Worm (Caenorhabditis elegans) whole organism, L4/young adult: ENCODE data around the gene C13B4.1.

Experiments used
- W03F9.2 ChIP-seq: fragments of 150-350 bp; optimal IDR thresholded peaks from 2 replicates; lab custom pipeline; 2014; ENCODE audit warnings: missing biosample characterization, missing genetic modification characterization
- him-1 ChIP-seq: sonication (generic microtip); optimal IDR thresholded peaks from 2 replicates; lab custom pipeline; 2016; ENCODE audit warnings: missing genotype, missing genetic modification reagents, missing genetic modification characterization, missing compliant biosample characterization

- TF ChIP-seq W03F9.2 (tag; lab: Kevin White, UChicago), result no peak
- TF ChIP-seq him-1 (tag; lab: Kevin White, UChicago), result no peak
Measured at ce11 chrII:14523070-14523572, 43.7 kb upstream of the C13B4.1 start, which contains the start of gene btb-20.
